Fruit fly (Drosophila melanogaster): Measurements from ENCODE around the gene CG8870.

Gene CG8870

dm6 chr3R:13401722-13402296 is 22.2 kb downstream of the CG8870 start, which contains the start of gene GILT1:
GILT1 (minus strand) TSS chr3R:13401862.
- 0 out of 2 replicates have a peak, but pooled peaks have one; percentile 5 for TF ChIP-seq CG12605 (GFP tag; IDR thresholded peaks at IDR 0.05)
- TF ChIP-seq Pif1B (GFP tag; optimal IDR thresholded peaks at IDR 0.05) = no peak
- no peak for TF ChIP-seq Snoo (tag; optimal IDR thresholded peaks at IDR 0.05)

- TF ChIP-seq CG4496 (GFP tag; IDR thresholded peaks at IDR 0.05) = no peak
- TF ChIP-seq CG34367 (tag; optimal IDR thresholded peaks at IDR 0.05) = no peak
- TF ChIP-seq CG17806 (tag; optimal IDR thresholded peaks at IDR 0.05) = no peak
- no peak for TF ChIP-seq Pif1A (GFP tag; optimal IDR thresholded peaks at IDR 0.05)
- TF ChIP-seq EcR (GFP tag; optimal IDR thresholded peaks at IDR 0.05) = no peak
- TF ChIP-seq D1 (tag; optimal IDR thresholded peaks at IDR 0.05) = no peak
- no peak for TF ChIP-seq Pif1B (GFP tag; optimal IDR thresholded peaks at IDR 0.05)
- TF ChIP-seq CG13204 (GFP tag; optimal IDR thresholded peaks at IDR 0.05) = no peak
- TF ChIP-seq CG9948 (tag; optimal IDR thresholded peaks at IDR 0.05) = no peak
- TF ChIP-seq CG32121 (GFP tag; IDR thresholded peaks at IDR 0.05) = no peak
- TF ChIP-seq CG8301 (tag; optimal IDR thresholded peaks at IDR 0.05) = no peak
- TF ChIP-seq CG12605 (GFP tag; IDR thresholded peaks at IDR 0.05) = no peak
- TF ChIP-seq CG8159 (tag; optimal IDR thresholded peaks at IDR 0.05) = no peak
- no peak for TF ChIP-seq fd96Ca (GFP tag; IDR thresholded peaks at IDR 0.05)
- no peak for TF ChIP-seq gl (tag; optimal IDR thresholded peaks at IDR 0.05)
- TF ChIP-seq CG10348 (GFP tag; IDR thresholded peaks at IDR 0.05) = no peak
These were observed 23.4 kb downstream of the CG8870 start, which contains the start of gene Dpm3 for dm6 chr3R:13403032-13403459. Dpm3 (minus strand) TSS chr3R:13403051.

- TF ChIP-seq CG15710 (tag; optimal IDR thresholded peaks at IDR 0.05) (no peak), CG9948 (tag; optimal IDR thresholded peaks at IDR 0.05) (no peak), CG34367 (tag; optimal IDR thresholded peaks at IDR 0.05) (no peak), Snoo (tag; optimal IDR thresholded peaks at IDR 0.05) (no peak), Pif1A (GFP tag; optimal IDR thresholded peaks at IDR 0.05) (no peak), gl (tag; optimal IDR thresholded peaks at IDR 0.05) (no peak), CG13204 (GFP tag; optimal IDR thresholded peaks at IDR 0.05) (no peak), CG10348 (GFP tag; IDR thresholded peaks at IDR 0.05) (no peak), CG4496 (GFP tag; IDR thresholded peaks at IDR 0.05) (no peak), CG8159 (tag; optimal IDR thresholded peaks at IDR 0.05) (no peak), CG32121 (GFP tag; IDR thresholded peaks at IDR 0.05) (no peak), CG12605 (GFP tag; IDR thresholded peaks at IDR 0.05) (no peak), CG14655 (GFP tag; optimal IDR thresholded peaks at IDR 0.05) (no peak), fd96Ca (GFP tag; IDR thresholded peaks at IDR 0.05) (no peak)
These were observed 25.3 kb downstream of the CG8870 start, which contains the start of gene yellow-e3 for dm6 chr3R:13404841-13405441. yellow-e3 (minus strand) TSS chr3R:13404870.

- TF ChIP-seq CG15710 (tag; optimal IDR thresholded peaks at IDR 0.05) (no peak), CG12605 (GFP tag; IDR thresholded peaks at IDR 0.05) (no peak), Snoo (tag; optimal IDR thresholded peaks at IDR 0.05) (no peak), CG17806 (tag; optimal IDR thresholded peaks at IDR 0.05) (no peak), CG10348 (GFP tag; IDR thresholded peaks at IDR 0.05) (no peak), CG8159 (tag; optimal IDR thresholded peaks at IDR 0.05) (peak; percentile 35), CG14655 (GFP tag; optimal IDR thresholded peaks at IDR 0.05) (no peak)
These were observed 27.3 kb downstream of the CG8870 start, which contains the start of gene yellow-e2 for dm6 chr3R:13406898-13407297. yellow-e2 (minus strand) TSS chr3R:13406998.

dm6 chr3R:13412704-13413103 is 33.1 kb downstream of the CG8870 start:
- TF ChIP-seq CG32121 (GFP tag; IDR thresholded peaks at IDR 0.05) (peak; percentile 18; the same call in 1 of the 2 replicates), Ets98B (GFP tag; IDR thresholded peaks at IDR 0.05) (peak; percentile 32), gl (tag; optimal IDR thresholded peaks at IDR 0.05) (no peak)

dm6 chr3R:13415186-13415585 is 35.5 kb downstream of the CG8870 start, which contains the start of gene yellow-e:
yellow-e (minus strand) TSS chr3R:13415286.
- no peak for TF ChIP-seq fd96Ca (GFP tag; IDR thresholded peaks at IDR 0.05)
- 0 out of 3 replicates have a peak, but pooled peaks have one; percentile 19 for TF ChIP-seq CG4496 (GFP tag; IDR thresholded peaks at IDR 0.05)

dm6 chr3R:13417067-13417595 is 37.5 kb downstream of the CG8870 start:
- no peak for TF ChIP-seq CG17806 (tag; optimal IDR thresholded peaks at IDR 0.05)
- no peak for TF ChIP-seq Pif1B (GFP tag; optimal IDR thresholded peaks at IDR 0.05)
- no peak for TF ChIP-seq CG10348 (GFP tag; IDR thresholded peaks at IDR 0.05)
- no peak for TF ChIP-seq CG34367 (tag; optimal IDR thresholded peaks at IDR 0.05)
- TF ChIP-seq CG8159 (tag; optimal IDR thresholded peaks at IDR 0.05) = no peak
- no peak for TF ChIP-seq CG32121 (GFP tag; IDR thresholded peaks at IDR 0.05)
- TF ChIP-seq fd96Ca (GFP tag; IDR thresholded peaks at IDR 0.05) = no peak
- TF ChIP-seq D1 (tag; optimal IDR thresholded peaks at IDR 0.05) = no peak
- TF ChIP-seq Snoo (tag; optimal IDR thresholded peaks at IDR 0.05) = no peak
- no peak for TF ChIP-seq rn (GFP tag; IDR thresholded peaks at IDR 0.05)
- no peak for TF ChIP-seq gl (tag; optimal IDR thresholded peaks at IDR 0.05)
- no peak for TF ChIP-seq Pif1A (GFP tag; optimal IDR thresholded peaks at IDR 0.05)
- no peak for TF ChIP-seq Ets98B (GFP tag; IDR thresholded peaks at IDR 0.05)
